Worm (Caenorhabditis elegans) whole organism, L4 larva: ENCODE data around the gene F52G3.5.

Source experiments
- ZK337.2 ChIP-seq: fragments of 200-800 bp; sonication (Bioruptor generic); IDR thresholded peaks from 2 replicates; pipeline ENCODE4 v1.3.6; 2022; ENCODE audit warnings: missing genetic modification reagents, missing genetic modification characterization, missing compliant biosample characterization
- ama-1 ChIP-seq: fragments of 150-350 bp; optimal IDR thresholded peaks from 2 replicates; lab custom pipeline; 2014; ENCODE audit warnings: inconsistent platforms, mixed read lengths
- ceh-62 ChIP-seq: sonication (generic microtip); optimal IDR thresholded peaks from 2 replicates; lab custom pipeline; 2017; ENCODE audit warnings: missing biosample characterization, missing genetic modification characterization
- daf-16 ChIP-seq, 3 experiments: sonication (generic microtip); optimal IDR thresholded peaks; 2 replicates each; lab custom pipeline; 2016 to 2017; ENCODE audit warnings: missing genetic modification characterization in 3 of 3, missing genetic modification reagents in 3 of 3, mild to moderate bottlenecking in 2 of 3, missing compliant biosample characterization in 2 of 3, missing biosample characterization in 1 of 3, moderate library complexity in 1 of 3
- egl-27 ChIP-seq: sonication (generic microtip); optimal IDR thresholded peaks from 3 replicates; lab custom pipeline; 2017; ENCODE audit warnings: missing biosample characterization, missing genetic modification reagents, missing genetic modification characterization
- madf-5 ChIP-seq, 2 experiments: fragments of 200-800 bp; sonication (Bioruptor generic); IDR thresholded peaks; 2 replicates each; pipeline ENCODE4 v1.3.6; 2022; ENCODE audit warnings: missing compliant biosample characterization in 2 of 2, missing genetic modification characterization in 2 of 2
- nhr-28 ChIP-seq: fragments of 150-350 bp; optimal IDR thresholded peaks from 2 replicates; lab custom pipeline; 2014; ENCODE audit warnings: missing biosample characterization, missing genetic modification characterization
- pha-4 ChIP-seq, 2 experiments: fragments of 150-350 bp in 1 of 2; fragments of 200-800 bp in 1 of 2; sonication (Bioruptor generic) in 1 of 2; IDR thresholded peaks in 1 of 2; optimal IDR thresholded peaks in 1 of 2; 2 replicates each; pipeline versions ENCODE4 v1.3.6 to Lab custom; 2014 to 2022; ENCODE audit warnings: missing genetic modification characterization in 2 of 2, missing genetic modification reagents in 2 of 2, missing biosample characterization in 1 of 2, missing compliant biosample characterization in 1 of 2

DNA sequence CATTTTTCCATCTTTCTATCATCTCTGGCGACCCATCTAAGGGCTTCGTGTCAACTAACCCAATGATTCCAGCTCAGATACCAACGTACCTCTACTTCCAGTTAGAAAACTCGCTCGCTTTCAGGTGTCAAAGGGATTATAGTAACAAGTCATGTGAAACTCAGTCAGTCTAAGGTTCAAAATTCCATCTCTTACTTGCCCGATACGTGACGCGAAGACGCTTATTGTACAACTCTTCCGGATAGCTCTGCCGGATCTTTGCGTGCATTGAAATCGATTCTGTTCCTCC lies 45.7 kb downstream of the F52G3.5 start:
- TF ChIP-seq ama-1 (lab: Kevin White, UChicago) (peak; percentile 69), ZK337.2 (GFP tag; lab: Robert Waterston, UW) (no peak), nhr-28 (tag; lab: Kevin White, UChicago) (no peak), pha-4 (GFP tag; IDR thresholded peaks at IDR 0.05; lab: Robert Waterston, UW) (no peak), pha-4 (tag; optimal IDR thresholded peaks at IDR 0.05; lab: Kevin White, UChicago) (no peak), daf-16 (GFP tag; optimal IDR thresholded peaks at IDR 0.05; lab: Kevin White, UChicago) (no peak), daf-16 (tag; optimal IDR thresholded peaks at IDR 0.05; lab: Kevin White, UChicago) (no peak), ceh-62 (no peak), madf-5 (GFP tag; IDR thresholded peaks at IDR 0.05; lab: Robert Waterston, UW) (no peak), egl-27 (tag; lab: Kevin White, UChicago) (no peak)
